Worm (Caenorhabditis elegans) whole organism, L1 larva: ENCODE results near the gene Y48G9A.6.

Experiments
- C04F5.9 ChIP-seq: sonication (generic microtip); optimal IDR thresholded peaks from 2 replicates; lab custom pipeline; 2016; ENCODE audit warnings: missing genetic modification characterization, missing compliant biosample characterization
- C16A3.4 ChIP-seq: fragments of 150-350 bp; optimal IDR thresholded peaks from 2 replicates; lab custom pipeline; 2014; ENCODE audit warnings: missing biosample characterization, missing genetic modification characterization
- Y116A8C.19 ChIP-seq: sonication (generic microtip); optimal IDR thresholded peaks from 2 replicates; lab custom pipeline; 2016; ENCODE audit warnings: missing compliant biosample characterization, missing genetic modification characterization, borderline replicate concordance
- alr-1 ChIP-seq: fragments of 200-800 bp; sonication (Bioruptor generic); optimal IDR thresholded peaks from 2 replicates; lab custom pipeline; 2018; ENCODE audit warnings: borderline replicate concordance, mild to moderate bottlenecking, missing genetic modification characterization, missing compliant biosample characterization
- aly-2 ChIP-seq: fragments of 150-350 bp; optimal IDR thresholded peaks from 2 replicates; lab custom pipeline; 2014; ENCODE audit warnings: missing biosample characterization, missing genetic modification characterization
- ceh-8 ChIP-seq: fragments of 200-800 bp; sonication (Bioruptor generic); optimal IDR thresholded peaks from 2 replicates; lab custom pipeline; 2018; ENCODE audit warnings: mild to moderate bottlenecking, missing genetic modification characterization, moderate library complexity, missing compliant biosample characterization
- ceh-82 ChIP-seq, 3 experiments: fragments of 150-350 bp in 1 of 3; sonication (generic microtip) in 2 of 3; optimal IDR thresholded peaks; 2 replicates each; lab custom pipeline; 2014 to 2017; ENCODE audit warnings: missing biosample characterization in 3 of 3, missing genetic modification characterization in 3 of 3
- ceh-88 ChIP-seq: fragments of 200-800 bp; sonication (Bioruptor generic); IDR thresholded peaks from 2 replicates; pipeline ENCODE4 v1.3.6; 2022; ENCODE audit warnings: missing genetic modification characterization, missing compliant biosample characterization
- ces-1 ChIP-seq: fragments of 150-350 bp; optimal IDR thresholded peaks from 2 replicates; lab custom pipeline; 2014; ENCODE audit warnings: missing biosample characterization, missing genetic modification reagents, missing genetic modification characterization
- dpl-1 ChIP-seq, 3 experiments: fragments of 150-350 bp in 2 of 3; sonication (generic microtip) in 1 of 3; optimal IDR thresholded peaks; 2 replicates each; lab custom pipeline; 2014 to 2017; ENCODE audit warnings: missing biosample characterization in 3 of 3, missing genetic modification characterization in 3 of 3, missing genetic modification reagents in 3 of 3
- dsc-1 ChIP-seq: sonication (generic microtip); optimal IDR thresholded peaks from 2 replicates; lab custom pipeline; 2016; ENCODE audit warnings: mild to moderate bottlenecking, missing genetic modification characterization, missing compliant biosample characterization
- efl-1 ChIP-seq, 4 experiments: fragments of 150-350 bp; optimal IDR thresholded peaks in 3 of 4; peaks in 1 of 4; 1 replicate in 1 of 4; 2 replicates in 3 of 4; lab custom pipeline; 2014; ENCODE audit warnings: missing biosample characterization in 2 of 4, missing genetic modification characterization in 2 of 4, missing genetic modification reagents in 2 of 4
- egl-13 ChIP-seq: sonication (generic microtip); optimal IDR thresholded peaks from 2 replicates; lab custom pipeline; 2016; ENCODE audit warnings: missing genotype, missing genetic modification reagents, missing genetic modification characterization, missing compliant biosample characterization
- egl-27 ChIP-seq, 2 experiments: fragments of 150-350 bp in 1 of 2; sonication (generic microtip); optimal IDR thresholded peaks; 3 replicates each; lab custom pipeline; 2017 to 2018; ENCODE audit warnings: missing biosample characterization in 2 of 2, missing genetic modification characterization in 2 of 2, missing genetic modification reagents in 2 of 2
- elt-2 ChIP-seq: sonication (generic microtip); optimal IDR thresholded peaks from 2 replicates; lab custom pipeline; 2016; ENCODE audit warnings: missing genetic modification characterization, mild to moderate bottlenecking, inconsistent platforms, missing compliant biosample characterization, missing genetic modification reagents
- ets-5 ChIP-seq: fragments of 200-800 bp; sonication (Bioruptor generic); IDR thresholded peaks from 2 replicates; pipeline ENCODE4 v1.3.6; 2022; ENCODE audit warnings: missing genetic modification characterization, missing compliant biosample characterization
- fkh-8 ChIP-seq: sonication (generic microtip); optimal IDR thresholded peaks from 2 replicates; lab custom pipeline; 2016; ENCODE audit warnings: mild to moderate bottlenecking, missing genetic modification characterization, missing compliant biosample characterization
- fos-1 ChIP-seq: fragments of 150-350 bp; optimal IDR thresholded peaks from 2 replicates; lab custom pipeline; 2014; ENCODE audit warnings: missing biosample characterization, missing genetic modification characterization
- hlh-17 ChIP-seq: fragments of 200-800 bp; sonication (Bioruptor generic); optimal IDR thresholded peaks from 2 replicates; lab custom pipeline; 2018; ENCODE audit warnings: missing genetic modification characterization, mild to moderate bottlenecking, missing compliant biosample characterization, moderate library complexity, borderline replicate concordance
- hlh-4 ChIP-seq: sonication (generic microtip); optimal IDR thresholded peaks from 2 replicates; lab custom pipeline; 2016; ENCODE audit warnings: mild to moderate bottlenecking, missing genetic modification characterization, missing compliant biosample characterization
- jun-1 ChIP-seq: fragments of 150-350 bp; optimal IDR thresholded peaks from 2 replicates; lab custom pipeline; 2014; ENCODE audit warnings: missing biosample characterization, missing genetic modification reagents, missing genetic modification characterization
- lin-13 ChIP-seq: fragments of 150-350 bp; optimal IDR thresholded peaks from 2 replicates; lab custom pipeline; 2014; ENCODE audit warnings: missing biosample characterization, missing genetic modification reagents, missing genetic modification characterization
- lin-35 ChIP-seq, 2 experiments: fragments of 150-350 bp; optimal IDR thresholded peaks; 2 replicates each; lab custom pipeline; 2014; ENCODE audit warnings: missing biosample characterization in 2 of 2, missing genetic modification characterization in 2 of 2, missing genetic modification reagents in 2 of 2
- mdl-1 ChIP-seq, 2 experiments: fragments of 150-350 bp; optimal IDR thresholded peaks; 2 replicates each; lab custom pipeline; 2014 to 2017; ENCODE audit warnings: missing biosample characterization in 2 of 2, missing genetic modification characterization in 2 of 2, inconsistent platforms in 1 of 2
- mep-1 ChIP-seq: fragments of 150-350 bp; optimal IDR thresholded peaks from 2 replicates; lab custom pipeline; 2014; ENCODE audit warnings: missing biosample characterization, missing genetic modification characterization
- nhr-12 ChIP-seq: sonication (generic microtip); optimal IDR thresholded peaks from 2 replicates; lab custom pipeline; 2017; ENCODE audit warnings: missing biosample characterization, missing genetic modification characterization
- nhr-19 ChIP-seq: fragments of 200-800 bp; sonication (Bioruptor generic); conservative IDR thresholded peaks from 2 replicates; pipeline ENCODE4 v1.3.6; 2022; ENCODE audit warnings: missing genetic modification characterization, missing compliant biosample characterization
- nhr-20 ChIP-seq: sonication (generic microtip); optimal IDR thresholded peaks from 2 replicates; lab custom pipeline; 2016; ENCODE audit warnings: mild to moderate bottlenecking, missing genetic modification characterization, missing compliant biosample characterization
- nhr-28 ChIP-seq: fragments of 150-350 bp; optimal IDR thresholded peaks from 2 replicates; lab custom pipeline; 2014; ENCODE audit warnings: missing biosample characterization, missing genetic modification characterization
- nhr-47 ChIP-seq: sonication (generic microtip); optimal IDR thresholded peaks from 2 replicates; lab custom pipeline; 2016; ENCODE audit warnings: mild to moderate bottlenecking, missing genetic modification characterization, moderate library complexity, missing compliant biosample characterization
- nhr-71 ChIP-seq: sonication (generic microtip); optimal IDR thresholded peaks from 2 replicates; lab custom pipeline; 2016; ENCODE audit warnings: mild to moderate bottlenecking, missing genetic modification characterization, moderate library complexity, missing compliant biosample characterization
- nhr-76 ChIP-seq: sonication (generic microtip); optimal IDR thresholded peaks from 2 replicates; lab custom pipeline; 2017; ENCODE audit warnings: missing biosample characterization, missing genetic modification characterization
- nhr-85 ChIP-seq: sonication (generic microtip); peaks from one replicate; lab custom pipeline; 2016; ENCODE audit warnings: missing genetic modification characterization, inconsistent platforms, missing compliant biosample characterization
- pqm-1 ChIP-seq: sonication (generic microtip); optimal IDR thresholded peaks from 3 replicates; lab custom pipeline; 2017; ENCODE audit warnings: missing biosample characterization, missing genetic modification characterization
- snpc-4 ChIP-seq: fragments of 150-350 bp; optimal IDR thresholded peaks from 2 replicates; lab custom pipeline; 2014; ENCODE audit warnings: missing biosample characterization, missing genetic modification characterization
- snu-23 ChIP-seq: sonication (generic microtip); optimal IDR thresholded peaks from 2 replicates; lab custom pipeline; 2016; ENCODE audit warnings: missing genetic modification characterization, missing compliant biosample characterization
- sox-4 ChIP-seq: sonication (generic microtip); optimal IDR thresholded peaks from 2 replicates; lab custom pipeline; 2016; ENCODE audit warnings: missing genetic modification characterization, missing compliant biosample characterization
- sptf-1 ChIP-seq: fragments of 150-350 bp; optimal IDR thresholded peaks from 2 replicates; lab custom pipeline; 2014; ENCODE audit warnings: missing biosample characterization, missing genetic modification characterization
- sup-37 ChIP-seq: fragments of 200-800 bp; sonication (Bioruptor generic); optimal IDR thresholded peaks from 2 replicates; lab custom pipeline; 2018; ENCODE audit warnings: mild to moderate bottlenecking, missing genetic modification characterization, missing compliant biosample characterization
- swsn-7 ChIP-seq: sonication (generic microtip); optimal IDR thresholded peaks from 2 replicates; lab custom pipeline; 2016; ENCODE audit warnings: missing genetic modification characterization, missing compliant biosample characterization
- tbx-2 ChIP-seq: sonication (generic microtip); optimal IDR thresholded peaks from 2 replicates; lab custom pipeline; 2016; ENCODE audit warnings: missing genetic modification characterization, missing compliant biosample characterization
- tlp-1 ChIP-seq: fragments of 150-350 bp; optimal IDR thresholded peaks from 2 replicates; lab custom pipeline; 2014; ENCODE audit warnings: missing biosample characterization, missing genetic modification characterization
- unc-130 ChIP-seq: fragments of 150-350 bp; optimal IDR thresholded peaks from 2 replicates; lab custom pipeline; 2017; ENCODE audit warnings: missing biosample characterization, missing genetic modification characterization, inconsistent platforms
- unc-86 ChIP-seq: sonication (generic microtip); optimal IDR thresholded peaks from 2 replicates; lab custom pipeline; 2016; ENCODE audit warnings: missing genetic modification characterization, missing compliant biosample characterization
- zip-4 ChIP-seq: fragments of 200-800 bp; sonication (Bioruptor generic); optimal IDR thresholded peaks from 2 replicates; lab custom pipeline; 2018; ENCODE audit warnings: mild to moderate bottlenecking, missing genetic modification characterization, moderate library complexity, missing compliant biosample characterization
- ztf-4 ChIP-seq: fragments of 150-350 bp; optimal IDR thresholded peaks from 2 replicates; lab custom pipeline; 2014; ENCODE audit warnings: missing biosample characterization, missing genetic modification characterization

Y48G9A.6 gene

DNA sequence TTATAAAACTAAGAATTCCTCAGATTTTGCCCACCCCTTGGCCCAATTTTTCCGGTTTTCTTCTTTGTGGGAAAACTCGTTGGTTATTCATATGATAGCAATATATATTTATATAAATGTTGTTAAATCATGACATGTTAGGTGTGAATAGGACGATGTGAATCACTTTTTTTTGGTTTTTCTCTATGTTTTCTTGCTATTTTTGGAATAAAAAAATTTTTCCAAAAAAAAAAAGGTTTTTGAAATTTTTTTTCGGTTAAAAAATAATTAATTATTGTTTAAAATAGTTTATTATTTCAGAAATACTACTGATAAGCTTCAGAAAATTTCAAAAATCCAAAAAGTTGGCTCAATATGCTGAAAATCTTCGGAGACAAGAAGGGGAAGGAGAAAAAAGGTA is 25.2 kb upstream of the Y48G9A.6 start, which contains the start of gene Y48G9A.9:
TSS of gene Y48G9A.9 (plus strand) at position 301 of the 400 bp plus-strand sequence.
- TF ChIP-seq unc-86 (no peak), ceh-88 (GFP tag; lab: Robert Waterston, UW) (no peak), nhr-85 (tag; lab: Kevin White, UChicago) (no peak), nhr-76 (no peak), hlh-17 (GFP tag; lab: Kevin White, UChicago) (no peak), fos-1 (tag; lab: Kevin White, UChicago) (no peak), ztf-4 (no peak), sup-37 (no peak), aly-2 (no peak), lin-35 (GFP tag; optimal IDR thresholded peaks at IDR 0.05; lab: Kevin White, UChicago) (no peak), pqm-1 (tag; lab: Kevin White, UChicago) (no peak), dsc-1 (tag; lab: Kevin White, UChicago) (no peak), nhr-19 (GFP tag; lab: Robert Waterston, UW) (no peak), tbx-2 (no peak), snu-23 (GFP tag; lab: Kevin White, UChicago) (no peak), hlh-4 (tag; lab: Kevin White, UChicago) (no peak), C04F5.9 (tag; lab: Kevin White, UChicago) (no peak), nhr-20 (tag; lab: Kevin White, UChicago) (no peak)

DNA sequence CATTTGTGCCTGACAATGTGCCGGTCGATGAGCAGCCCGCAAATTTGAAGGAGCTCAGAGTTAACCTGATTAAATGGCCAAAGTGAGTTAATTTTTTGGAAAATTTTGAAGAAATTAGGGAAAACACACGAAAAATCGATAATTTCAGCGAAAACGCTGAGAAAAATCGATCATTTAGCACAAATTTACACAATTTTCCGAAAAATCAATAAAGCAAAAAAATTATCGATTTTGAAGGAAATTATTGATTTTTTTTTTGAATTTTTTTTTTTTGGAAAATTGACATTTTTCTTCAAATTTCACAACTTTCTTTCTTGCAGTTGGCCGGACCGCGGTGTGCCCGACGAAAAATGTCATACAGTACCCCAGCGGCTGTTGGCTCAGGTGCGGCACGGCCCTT is 19.5 kb upstream of the Y48G9A.6 start:
- no peak for TF ChIP-seq mep-1 (tag; lab: Kevin White, UChicago)

DNA sequence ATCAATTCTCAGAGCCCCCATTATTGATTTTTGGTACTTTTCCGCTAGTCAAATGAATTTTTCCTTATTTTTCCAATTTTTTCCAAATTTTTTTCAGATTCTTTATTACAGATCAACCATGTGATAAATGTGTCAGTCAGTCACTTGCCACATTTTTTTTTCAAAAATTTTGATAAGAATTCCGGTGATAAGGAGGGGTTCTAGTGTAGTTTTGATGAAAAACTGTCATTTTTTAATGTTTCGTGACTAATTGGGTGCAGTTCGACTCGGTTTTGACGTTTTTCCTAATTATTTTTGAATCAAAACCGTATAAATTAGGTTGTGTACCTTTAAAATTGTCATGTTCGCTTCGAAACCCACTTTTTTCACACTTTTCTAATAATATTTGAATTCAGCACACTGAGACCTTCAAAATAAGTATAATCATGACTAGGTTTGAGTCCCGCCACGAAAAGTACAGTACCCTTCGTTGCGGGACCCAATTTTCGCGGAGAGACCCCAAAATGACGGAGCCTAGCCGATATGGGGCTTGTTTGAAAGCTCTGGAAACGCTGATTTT is 17.8 kb upstream of the Y48G9A.6 start:
- TF ChIP-seq efl-1 (optimal IDR thresholded peaks at IDR 0.05; lab: Kevin White, UChicago): no peak
- peak in 1 of 2 experiments; percentile 22 for TF ChIP-seq efl-1 (GFP tag; optimal IDR thresholded peaks at IDR 0.05 in 1 of 2; lab: Kevin White, UChicago)
- TF ChIP-seq egl-27 (tag; optimal IDR thresholded peaks at IDR 0.05; lab: Kevin White, UChicago): no peak
- TF ChIP-seq jun-1: peak; percentile 6
- peak; percentile 19 for TF ChIP-seq elt-2 (tag; lab: Kevin White, UChicago)
- TF ChIP-seq alr-1 (tag; lab: Kevin White, UChicago): no peak

DNA sequence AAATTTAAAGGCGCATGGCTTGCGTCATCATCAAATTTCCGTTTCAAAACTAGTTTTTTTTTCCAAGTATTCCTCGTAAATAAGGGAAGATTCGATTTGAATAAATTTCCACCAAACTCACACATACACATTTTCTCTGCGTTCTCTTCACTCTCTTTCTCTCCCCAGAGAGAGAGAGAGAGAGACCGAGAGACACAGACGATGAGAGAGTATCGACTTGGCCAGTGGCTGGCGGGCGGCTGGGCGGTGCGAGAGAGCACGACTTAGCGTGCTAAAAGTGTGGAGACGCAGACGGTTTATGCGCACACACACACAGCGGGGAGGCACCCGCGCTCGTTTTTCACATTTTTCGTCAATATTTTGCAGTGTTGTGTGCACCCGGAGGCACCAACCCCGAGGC is 16.8 kb upstream of the Y48G9A.6 start:
- no peak for TF ChIP-seq sptf-1
- TF ChIP-seq C16A3.4: peak; percentile 54
- no peak for TF ChIP-seq nhr-28 (tag; lab: Kevin White, UChicago)
- no peak for TF ChIP-seq tlp-1
- TF ChIP-seq nhr-85 (tag; lab: Kevin White, UChicago): peak; percentile 91
- TF ChIP-seq lin-35 (GFP tag; optimal IDR thresholded peaks at IDR 0.05; lab: Kevin White, UChicago): peak; percentile 69 to 74
- peak; percentile 73 for TF ChIP-seq mep-1 (tag; lab: Kevin White, UChicago)
- no peak for TF ChIP-seq ceh-8 (GFP tag; lab: Kevin White, UChicago)
- peak; percentile 58 for TF ChIP-seq fkh-8 (tag; lab: Kevin White, UChicago)
- TF ChIP-seq dpl-1 (GFP tag; optimal IDR thresholded peaks at IDR 0.05; lab: Kevin White, UChicago): peak; percentile 26 to 66 (median 58)
- TF ChIP-seq nhr-12 (tag; lab: Kevin White, UChicago): no peak
- TF ChIP-seq mdl-1 (tag; optimal IDR thresholded peaks at IDR 0.05; lab: Kevin White, UChicago): peak in 1 of 2 experiments; percentile 59
- peak; percentile 83 for TF ChIP-seq unc-86
- TF ChIP-seq swsn-7 (tag; lab: Kevin White, UChicago): peak; percentile 88
- peak; percentile 59 for TF ChIP-seq dsc-1 (tag; lab: Kevin White, UChicago)
- peak; percentile 89 for TF ChIP-seq nhr-47 (tag; lab: Kevin White, UChicago)
- no peak for TF ChIP-seq ets-5 (GFP tag; lab: Robert Waterston, UW)
- TF ChIP-seq nhr-19 (GFP tag; lab: Robert Waterston, UW): peak; percentile 67
- TF ChIP-seq zip-4 (GFP tag; lab: Kevin White, UChicago): no peak
- no peak for TF ChIP-seq Y116A8C.19
- no peak for TF ChIP-seq unc-130 (tag; lab: Kevin White, UChicago)
- TF ChIP-seq ces-1 (GFP tag; lab: Kevin White, UChicago): peak; percentile 86
- no peak for TF ChIP-seq aly-2
- no peak for TF ChIP-seq snpc-4 (tag; lab: Kevin White, UChicago)
- TF ChIP-seq nhr-71 (tag; lab: Kevin White, UChicago): peak; percentile 92
- no peak for TF ChIP-seq sox-4
- peak; percentile 56 to 74 (median 60) for TF ChIP-seq ceh-82 (tag; optimal IDR thresholded peaks at IDR 0.05; lab: Kevin White, UChicago)
- peak; percentile 79 for TF ChIP-seq egl-13 (tag; lab: Kevin White, UChicago)
- TF ChIP-seq hlh-17 (GFP tag; lab: Kevin White, UChicago): no peak
- TF ChIP-seq lin-13 (GFP tag; lab: Kevin White, UChicago): peak; percentile 76
